ENCODE assay signal across 5 fruit fly cellular contexts in the genomic region with DNA sequence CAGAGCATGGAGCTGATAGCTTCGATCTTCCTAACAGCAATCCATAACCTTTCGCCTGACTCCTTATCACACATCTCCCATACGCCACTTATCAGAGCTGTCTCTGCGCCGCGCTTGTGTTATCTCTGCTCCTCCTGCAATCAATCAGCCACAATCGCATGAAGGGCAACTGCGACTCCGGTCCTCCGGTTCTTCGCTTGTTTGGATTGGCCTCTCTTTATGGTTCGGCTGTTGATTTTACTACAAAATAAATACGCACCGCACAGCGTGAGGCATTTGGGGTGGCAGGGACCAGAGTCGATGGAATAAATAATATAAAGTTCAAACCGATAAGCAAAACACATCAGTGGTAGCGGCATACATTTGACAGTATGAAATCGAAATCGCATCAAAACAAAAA.
TF ChIP-seq lines count a peak whose summit lies in the region.

No protein-coding gene starts in this region.

- TF ChIP-seq CTCF in whole organism, embryonic (GFP tag; optimal IDR thresholded peaks at IDR 0.05; lab: Kevin White, UChicago), result no peak

TF ChIP-seq in whole organism, adult, 20 proteins besides CTCF, POLR2A, EP300 and RAD21:
- TF ChIP-seq pad (GFP tag; optimal IDR thresholded peaks at IDR 0.05; lab: Kevin White, UChicago) (no peak), cic (GFP tag; optimal IDR thresholded peaks at IDR 0.05; lab: Kevin White, UChicago) (peak; percentile 17)
TF ChIP-seq in whole organism, adult: peak in this region for 1.

TF ChIP-seq in whole organism, embryonic, 481 proteins besides CTCF, POLR2A, EP300 and RAD21 (continues in another document):
- TF ChIP-seq Awh (GFP tag; IDR thresholded peaks at IDR 0.05; lab: Robert Waterston, UW) (peak; percentile 84), Sin3A (optimal IDR thresholded peaks at IDR 0.05; lab: Kevin White, UChicago) (no peak), CG2116 (GFP tag; optimal IDR thresholded peaks at IDR 0.05; lab: Kevin White, UChicago) (peak; percentile 26), CG11695 (GFP tag; IDR thresholded peaks at IDR 0.05; lab: Robert Waterston, UW) (peak; percentile 55; the same call in 2 of the 3 replicates), Hmr (GFP tag; optimal IDR thresholded peaks at IDR 0.05; lab: Kevin White, UChicago) (peak; percentile 41), CG2199 (GFP tag; IDR thresholded peaks at IDR 0.05; lab: Robert Waterston, UW) (peak; percentile 81; the same call in 2 of the 3 replicates), NC2β (GFP tag; optimal IDR thresholded peaks at IDR 0.05; lab: Kevin White, UChicago) (peak; percentile 81), bcd (GFP tag; optimal IDR thresholded peaks at IDR 0.05; lab: Kevin White, UChicago) (peak; percentile 66), CG3726 (GFP tag; IDR thresholded peaks at IDR 0.05; lab: Robert Waterston, UW) (0 out of 3 replicates have a peak, but pooled peaks have one; percentile 29), caup (GFP tag; optimal IDR thresholded peaks at IDR 0.05; lab: Kevin White, UChicago; ENCODE audit: severe bottlenecking) (peak; percentile 49), CG32532 (GFP tag; IDR thresholded peaks at IDR 0.05; lab: Robert Waterston, UW) (no peak), CG14441 (GFP tag; IDR thresholded peaks at IDR 0.05; lab: Robert Waterston, UW) (no peak), her (GFP tag; optimal IDR thresholded peaks at IDR 0.05; lab: Kevin White, UChicago) (peak; percentile 38), NfI (GFP tag; optimal IDR thresholded peaks at IDR 0.05; lab: Kevin White, UChicago) (peak; percentile 21), ken (GFP tag; IDR thresholded peaks at IDR 0.05; lab: Robert Waterston, UW) (peak; percentile 66; the same call in 2 of the 3 replicates), Dad (GFP tag; optimal IDR thresholded peaks at IDR 0.05; lab: Kevin White, UChicago) (peak; percentile 18), trem (tag; optimal IDR thresholded peaks at IDR 0.05; lab: Kevin White, UChicago) (peak; percentile 34), Ets97D (GFP tag; optimal IDR thresholded peaks at IDR 0.05; lab: Kevin White, UChicago) (peak; percentile 44), CG1647 (GFP tag; optimal IDR thresholded peaks at IDR 0.05; lab: Kevin White, UChicago) (peak; percentile 58), dmrt99B (tag; optimal IDR thresholded peaks at IDR 0.05; lab: Kevin White, UChicago) (peak; percentile 23)

TF ChIP-seq in whole organism, prepupa, 60 proteins besides CTCF, POLR2A, EP300 and RAD21 (continues in another document):
- TF ChIP-seq Ets21C (GFP tag; optimal IDR thresholded peaks at IDR 0.05; lab: Kevin White, UChicago) (no peak), dac (GFP tag; optimal IDR thresholded peaks at IDR 0.05; lab: Kevin White, UChicago) (no peak), CG6792 (GFP tag; optimal IDR thresholded peaks at IDR 0.05; lab: Kevin White, UChicago) (peak; percentile 27), CG11902 (GFP tag; optimal IDR thresholded peaks at IDR 0.05; lab: Kevin White, UChicago) (no peak), esn (GFP tag; optimal IDR thresholded peaks at IDR 0.05; lab: Kevin White, UChicago) (peak; percentile 48), achi (GFP tag; optimal IDR thresholded peaks at IDR 0.05; lab: Kevin White, UChicago) (no peak), dsx (GFP tag; optimal IDR thresholded peaks at IDR 0.05; lab: Kevin White, UChicago; ENCODE audit: poor library complexity, severe bottlenecking) (no peak), cyc (GFP tag; optimal IDR thresholded peaks at IDR 0.05; lab: Kevin White, UChicago) (no peak), Ets96B (tag; optimal IDR thresholded peaks at IDR 0.05; lab: Kevin White, UChicago) (no peak), Smox (GFP tag; optimal IDR thresholded peaks at IDR 0.05; lab: Kevin White, UChicago) (peak; percentile 25), CG7368 (GFP tag; optimal IDR thresholded peaks at IDR 0.05; lab: Kevin White, UChicago) (peak; percentile 11), net (GFP tag; optimal IDR thresholded peaks at IDR 0.05; lab: Kevin White, UChicago) (no peak), CG3032 (tag; optimal IDR thresholded peaks at IDR 0.05; lab: Kevin White, UChicago) (no peak), Met (GFP tag; optimal IDR thresholded peaks at IDR 0.05; lab: Kevin White, UChicago) (peak; percentile 24), CG34406 (GFP tag; optimal IDR thresholded peaks at IDR 0.05; lab: Kevin White, UChicago) (no peak), svp (GFP tag; lab: Kevin White, UChicago) (peak; percentile 92), CG31627 (GFP tag; optimal IDR thresholded peaks at IDR 0.05; lab: Kevin White, UChicago) (no peak), CG8319 (GFP tag; optimal IDR thresholded peaks at IDR 0.05; lab: Kevin White, UChicago) (no peak), spab (GFP tag; optimal IDR thresholded peaks at IDR 0.05; lab: Kevin White, UChicago) (no peak), Eip93F (GFP tag; optimal IDR thresholded peaks at IDR 0.05; lab: Kevin White, UChicago) (no peak), CG6854 (GFP tag; optimal IDR thresholded peaks at IDR 0.05; lab: Kevin White, UChicago) (peak; percentile 43), fd59A (GFP tag; optimal IDR thresholded peaks at IDR 0.05; lab: Kevin White, UChicago) (no peak)

TF ChIP-seq in whole organism, pupa, 21 proteins besides CTCF, POLR2A, EP300 and RAD21:
- peak; percentile 33; the same call in 1 of the 2 replicates for TF ChIP-seq Ets98B (GFP tag; IDR thresholded peaks at IDR 0.05; lab: Robert Waterston, UW)
- TF ChIP-seq CG9948 (tag; optimal IDR thresholded peaks at IDR 0.05; lab: Kevin White, UChicago), result no peak
TF ChIP-seq in whole organism, pupa: peak in this region for 1.

TF ChIP-seq in whole organism, wandering third instar larva, 38 proteins besides CTCF, POLR2A, EP300 and RAD21:
- peak; percentile 11 for TF ChIP-seq sage (GFP tag; optimal IDR thresholded peaks at IDR 0.05; lab: Kevin White, UChicago)
- TF ChIP-seq dmrt93B (GFP tag; optimal IDR thresholded peaks at IDR 0.05; lab: Kevin White, UChicago), result peak; percentile 60
- peak; percentile 83 for TF ChIP-seq h (GFP tag; optimal IDR thresholded peaks at IDR 0.05; lab: Kevin White, UChicago)
- no peak for TF ChIP-seq Abd-B (GFP tag; optimal IDR thresholded peaks at IDR 0.05; lab: Kevin White, UChicago)
- peak; percentile 70 for TF ChIP-seq br (GFP tag; optimal IDR thresholded peaks at IDR 0.05; lab: Kevin White, UChicago)
- TF ChIP-seq Dif (GFP tag; optimal IDR thresholded peaks at IDR 0.05; lab: Kevin White, UChicago; ENCODE audit: partially characterized antibody), result no peak
- no peak for TF ChIP-seq usp (GFP tag; optimal IDR thresholded peaks at IDR 0.05; lab: Kevin White, UChicago)
- peak; percentile 37 for TF ChIP-seq HLH106 (tag; optimal IDR thresholded peaks at IDR 0.05; lab: Kevin White, UChicago)
- TF ChIP-seq lola (GFP tag; optimal IDR thresholded peaks at IDR 0.05; lab: Kevin White, UChicago), result no peak
- peak; percentile 29 for TF ChIP-seq fru (GFP tag; optimal IDR thresholded peaks at IDR 0.05; lab: Kevin White, UChicago)
- TF ChIP-seq CrebA (GFP tag; optimal IDR thresholded peaks at IDR 0.05; lab: Kevin White, UChicago; ENCODE audit: borderline replicate concordance), result no peak
- TF ChIP-seq jim (GFP tag; optimal IDR thresholded peaks at IDR 0.05; lab: Kevin White, UChicago), result peak; percentile 58
- peak; percentile 78 for TF ChIP-seq OdsH (GFP tag; optimal IDR thresholded peaks at IDR 0.05; lab: Kevin White, UChicago)
- no peak for TF ChIP-seq Hr78 (GFP tag; optimal IDR thresholded peaks at IDR 0.05; lab: Kevin White, UChicago)
- no peak for TF ChIP-seq Rel (GFP tag; optimal IDR thresholded peaks at IDR 0.05; lab: Kevin White, UChicago)
- TF ChIP-seq Rel (tag; optimal IDR thresholded peaks at IDR 0.05; lab: Kevin White, UChicago), result no peak
- peak in 1 of 2 experiments; percentile 56 for TF ChIP-seq foxo (GFP tag; optimal IDR thresholded peaks at IDR 0.05; lab: Kevin White, UChicago)
- TF ChIP-seq brk (GFP tag; optimal IDR thresholded peaks at IDR 0.05; lab: Kevin White, UChicago), result peak; percentile 69
- peak; percentile 58 for TF ChIP-seq CG9705 (GFP tag; optimal IDR thresholded peaks at IDR 0.05; lab: Kevin White, UChicago)
- no peak for TF ChIP-seq woc (GFP tag; optimal IDR thresholded peaks at IDR 0.05; lab: Kevin White, UChicago)
- TF ChIP-seq Mio (GFP tag; optimal IDR thresholded peaks at IDR 0.05; lab: Kevin White, UChicago), result no peak
- peak; percentile 22 for TF ChIP-seq GATAd (GFP tag; optimal IDR thresholded peaks at IDR 0.05; lab: Kevin White, UChicago)
- no peak for TF ChIP-seq N (GFP tag; optimal IDR thresholded peaks at IDR 0.05; lab: Kevin White, UChicago)
- peak; percentile 48 for TF ChIP-seq Sp1 (GFP tag; optimal IDR thresholded peaks at IDR 0.05; lab: Kevin White, UChicago)
- peak; percentile 86 for TF ChIP-seq tai (GFP tag; optimal IDR thresholded peaks at IDR 0.05; lab: Kevin White, UChicago)
- no peak for TF ChIP-seq Myc (optimal IDR thresholded peaks at IDR 0.05; lab: Kevin White, UChicago)
- TF ChIP-seq dl (GFP tag; optimal IDR thresholded peaks at IDR 0.05; lab: Kevin White, UChicago; ENCODE audit: insufficient read depth in 1 of 2, partially characterized antibody in 2 of 2), result no peak
- TF ChIP-seq Hr83 (GFP tag; optimal IDR thresholded peaks at IDR 0.05; lab: Kevin White, UChicago; ENCODE audit: poor library complexity, severe bottlenecking), result peak; percentile 95
- peak; percentile 77 for TF ChIP-seq Jra (GFP tag; optimal IDR thresholded peaks at IDR 0.05; lab: Kevin White, UChicago)
- TF ChIP-seq rgr (GFP tag; optimal IDR thresholded peaks at IDR 0.05; lab: Kevin White, UChicago), result peak; percentile 82
- peak; percentile 70 for TF ChIP-seq dsf (GFP tag; optimal IDR thresholded peaks at IDR 0.05; lab: Kevin White, UChicago; ENCODE audit: borderline replicate concordance)
- peak; percentile 51 for TF ChIP-seq ey (GFP tag; optimal IDR thresholded peaks at IDR 0.05; lab: Kevin White, UChicago)
- peak; percentile 31 for TF ChIP-seq CG32264 (GFP tag; optimal IDR thresholded peaks at IDR 0.05; lab: Kevin White, UChicago)
- peak; percentile 91 for TF ChIP-seq Hnf4 (GFP tag; optimal IDR thresholded peaks at IDR 0.05; lab: Kevin White, UChicago)
